Fruit fly (Drosophila melanogaster) whole organism, embryonic: ENCODE data around the gene Lmx1a.

ENCODE experiments used
- ATbp ChIP-seq: fragments of 200-800 bp; sonication (Bioruptor generic); optimal IDR thresholded peaks from 2 replicates; lab custom pipeline; 2017; ENCODE audit warnings: missing biosample characterization, mild to moderate bottlenecking, missing genetic modification characterization, missing genetic modification reagents
- Abd-B ChIP-seq: fragments of 200-800 bp; sonication (Bioruptor generic); optimal IDR thresholded peaks from 2 replicates; lab custom pipeline; 2018; ENCODE audit warnings: missing biosample characterization, mild to moderate bottlenecking, missing genetic modification characterization, moderate library complexity
- Aef1 ChIP-seq: fragments of 200-800 bp; sonication (Bioruptor generic); IDR thresholded peaks from 3 replicates; pipeline ENCODE4 v1.3.6; 2022; ENCODE audit warnings: missing biosample characterization, missing genetic modification characterization
- Asciz ChIP-seq: fragments of 200-800 bp; sonication (Bioruptor generic); optimal IDR thresholded peaks from 2 replicates; lab custom pipeline; 2017; ENCODE audit warnings: missing biosample characterization, mild to moderate bottlenecking, missing genetic modification characterization, missing genetic modification reagents
- Bgb ChIP-seq: fragments of 200-800 bp; sonication (Bioruptor generic); IDR thresholded peaks from 2 replicates; pipeline ENCODE4 v1.3.6; 2022; ENCODE audit warnings: missing biosample characterization, missing genetic modification characterization; ENCODE audit not compliant: partially characterized antibody
- CG11398 ChIP-seq: fragments of 200-800 bp; sonication (Bioruptor generic); optimal IDR thresholded peaks from 2 replicates; lab custom pipeline; 2016; ENCODE audit warnings: missing biosample characterization, missing genetic modification characterization
- CG11456 ChIP-seq: fragments of 200-800 bp; sonication (Bioruptor generic); IDR thresholded peaks from 3 replicates; pipeline ENCODE4 v1.3.6; 2022; ENCODE audit warnings: missing biosample characterization, missing genetic modification characterization
- CG12104 ChIP-seq: fragments of 200-800 bp; sonication (Bioruptor generic); optimal IDR thresholded peaks from 3 replicates; lab custom pipeline; 2016; ENCODE audit warnings: missing biosample characterization, missing genetic modification characterization
- CG12769 ChIP-seq: fragments of 200-800 bp; sonication (Bioruptor generic); optimal IDR thresholded peaks from 2 replicates; lab custom pipeline; 2019; ENCODE audit warnings: missing biosample characterization, mild to moderate bottlenecking, missing genetic modification characterization, moderate library complexity
- CG14014 ChIP-seq: fragments of 200-800 bp; sonication (Bioruptor generic); IDR thresholded peaks from 2 replicates; pipeline ENCODE4 v1.3.6; 2022; ENCODE audit warnings: missing biosample characterization, missing genetic modification characterization
- CG14710 ChIP-seq: fragments of 200-800 bp; sonication (Bioruptor generic); optimal IDR thresholded peaks from 3 replicates; lab custom pipeline; 2019; ENCODE audit warnings: missing biosample characterization, mild to moderate bottlenecking, missing genetic modification characterization, moderate library complexity
- CG17328 ChIP-seq: fragments of 200-800 bp; sonication (Bioruptor generic); IDR thresholded peaks from 2 replicates; pipeline ENCODE4 v1.3.6; 2022; ENCODE audit warnings: missing biosample characterization, missing genetic modification characterization
- CG18764 ChIP-seq: fragments of 200-800 bp; sonication (Bioruptor generic); optimal IDR thresholded peaks from 3 replicates; lab custom pipeline; 2016; ENCODE audit warnings: missing biosample characterization, missing genetic modification characterization
- CG2875 ChIP-seq: fragments of 200-800 bp; sonication (Bioruptor generic); optimal IDR thresholded peaks from 2 replicates; lab custom pipeline; 2017; ENCODE audit warnings: missing biosample characterization, mild to moderate bottlenecking, missing genetic modification characterization, missing genetic modification reagents
- CG31224 ChIP-seq: fragments of 200-800 bp; sonication (Bioruptor generic); IDR thresholded peaks from 2 replicates; pipeline ENCODE4 v1.3.6; 2022; ENCODE audit warnings: missing biosample characterization, missing genetic modification characterization
- CG5180 ChIP-seq: fragments of 200-800 bp; sonication (Bioruptor generic); optimal IDR thresholded peaks from 3 replicates; lab custom pipeline; 2017; ENCODE audit warnings: missing biosample characterization, missing genetic modification characterization, mild to moderate bottlenecking, moderate library complexity, missing genetic modification reagents
- CG7556 ChIP-seq: fragments of 200-800 bp; sonication (Bioruptor generic); optimal IDR thresholded peaks from 2 replicates; lab custom pipeline; 2017; ENCODE audit warnings: missing biosample characterization, mild to moderate bottlenecking, missing genetic modification characterization
- CG7786 ChIP-seq: fragments of 200-800 bp; sonication (Bioruptor generic); optimal IDR thresholded peaks from 2 replicates; lab custom pipeline; 2016; ENCODE audit warnings: missing biosample characterization, missing genetic modification characterization
- CG8290 ChIP-seq, 3 experiments: fragments of 200-800 bp; sonication (Bioruptor generic); optimal IDR thresholded peaks; 2 replicates each; lab custom pipeline; 2016 to 2019; ENCODE audit warnings: missing biosample characterization in 3 of 3, missing genetic modification characterization in 3 of 3, mild to moderate bottlenecking in 2 of 3, moderate library complexity in 1 of 3
- CG8388 ChIP-seq: fragments of 200-800 bp; sonication (Bioruptor generic); optimal IDR thresholded peaks from 2 replicates; lab custom pipeline; 2019; ENCODE audit warnings: missing biosample characterization, mild to moderate bottlenecking, missing genetic modification characterization, moderate library complexity
- CHES-1-like ChIP-seq: fragments of 200-800 bp; sonication (Bioruptor generic); optimal IDR thresholded peaks from 2 replicates; lab custom pipeline; 2016; ENCODE audit warnings: missing biosample characterization, missing genetic modification characterization
- CoRest ChIP-seq: fragments of 200-800 bp; sonication (Bioruptor generic); optimal IDR thresholded peaks from 3 replicates; lab custom pipeline; 2018; ENCODE audit warnings: missing biosample characterization, mild to moderate bottlenecking, missing genetic modification characterization, moderate library complexity
- D19B ChIP-seq: fragments of 200-800 bp; sonication (Bioruptor generic); optimal IDR thresholded peaks from 2 replicates; lab custom pipeline; 2017; ENCODE audit warnings: missing biosample characterization, mild to moderate bottlenecking, missing genetic modification characterization
- Dll ChIP-seq: fragments of 200-800 bp; sonication (Bioruptor generic); IDR thresholded peaks from 4 replicates; pipeline ENCODE4 v1.3.6; 2022; ENCODE audit warnings: missing biosample characterization, missing genetic modification characterization; ENCODE audit not compliant: partially characterized antibody
- Eip74EF ChIP-seq, 2 experiments: fragments of 200-800 bp in 1 of 2; fragments of >200 bp in 1 of 2; sonication (Bioruptor generic) in 1 of 2; optimal IDR thresholded peaks; 2 replicates each; lab custom pipeline; 2017 to 2019; ENCODE audit warnings: missing biosample characterization in 2 of 2, missing genetic modification characterization in 2 of 2, mild to moderate bottlenecking in 1 of 2, moderate library complexity in 1 of 2
- Ets65A ChIP-seq: fragments of 200-800 bp; sonication (Bioruptor generic); peaks from one replicate; lab custom pipeline; 2016; ENCODE audit warnings: missing biosample characterization, missing genetic modification characterization
- H2.0 ChIP-seq: fragments of 200-800 bp; sonication (Bioruptor generic); IDR thresholded peaks from 2 replicates; pipeline ENCODE4 v1.3.6; 2022; ENCODE audit warnings: missing biosample characterization, missing genetic modification characterization
- HHEX ChIP-seq: fragments of 200-800 bp; sonication (Bioruptor generic); optimal IDR thresholded peaks from 3 replicates; lab custom pipeline; 2017; ENCODE audit warnings: missing biosample characterization, mild to moderate bottlenecking, missing genetic modification characterization, missing genetic modification reagents
- Hand ChIP-seq: fragments of 200-800 bp; sonication (Bioruptor generic); optimal IDR thresholded peaks from 2 replicates; lab custom pipeline; 2017; ENCODE audit warnings: mild to moderate bottlenecking, missing biosample characterization, missing genetic modification reagents, missing genetic modification characterization
- NC2α ChIP-seq: fragments of 200-800 bp; sonication (Bioruptor generic); optimal IDR thresholded peaks from 2 replicates; lab custom pipeline; 2016; ENCODE audit warnings: missing biosample characterization, missing genetic modification characterization
- Ravus ChIP-seq: fragments of 200-800 bp; sonication (Bioruptor generic); IDR thresholded peaks from 2 replicates; pipeline ENCODE4 v1.3.6; 2022; ENCODE audit warnings: missing biosample characterization, missing genetic modification characterization
- Rfx ChIP-seq: fragments of 200-800 bp; sonication (Bioruptor generic); IDR thresholded peaks from 2 replicates; pipeline ENCODE4 v1.3.6; 2022; ENCODE audit warnings: missing biosample characterization, missing genetic modification characterization
- Sox102F ChIP-seq: fragments of 200-800 bp; sonication (Bioruptor generic); optimal IDR thresholded peaks from 2 replicates; lab custom pipeline; 2018; ENCODE audit warnings: missing biosample characterization, mild to moderate bottlenecking, missing genetic modification characterization, moderate library complexity
- Trl ChIP-seq, 3 experiments: fragments of >200 bp in 2 of 3; fragments of 200-800 bp in 1 of 3; sonication (Bioruptor generic) in 1 of 3; optimal IDR thresholded peaks; 2 replicates in 1 of 3; 3 replicates in 2 of 3; lab custom pipeline; 2016 to 2017; ENCODE audit warnings: missing biosample characterization in 1 of 3, missing genetic modification characterization in 1 of 3
- ara ChIP-seq: fragments of 200-800 bp; sonication (Bioruptor generic); IDR thresholded peaks from 2 replicates; pipeline ENCODE4 v1.3.6; 2022; ENCODE audit warnings: missing biosample characterization, missing genetic modification characterization
- br ChIP-seq: fragments of >200 bp; optimal IDR thresholded peaks from 2 replicates; lab custom pipeline; 2017
- caup ChIP-seq: fragments of 200-800 bp; sonication (Bioruptor generic); optimal IDR thresholded peaks from 3 replicates; lab custom pipeline; 2017; ENCODE audit warnings: missing biosample characterization, mild to moderate bottlenecking, missing genetic modification characterization, moderate library complexity; ENCODE audit not compliant: severe bottlenecking
- dm ChIP-seq: fragments of 200-800 bp; sonication (Bioruptor generic); optimal IDR thresholded peaks from 3 replicates; lab custom pipeline; 2016; ENCODE audit warnings: missing biosample characterization, missing genetic modification characterization
- dpn ChIP-seq, 2 experiments: fragments of 200-800 bp; sonication (Bioruptor generic); optimal IDR thresholded peaks; 3 replicates each; lab custom pipeline; 2016; ENCODE audit warnings: missing biosample characterization in 2 of 2, missing genetic modification characterization in 2 of 2
- en ChIP-seq: fragments of 200-800 bp; sonication (Bioruptor generic); optimal IDR thresholded peaks from 2 replicates; lab custom pipeline; 2016; ENCODE audit warnings: missing biosample characterization, missing genetic modification characterization
- gem ChIP-seq: fragments of 200-800 bp; sonication (Bioruptor generic); optimal IDR thresholded peaks from 2 replicates; lab custom pipeline; 2019; ENCODE audit warnings: missing biosample characterization, mild to moderate bottlenecking, missing genetic modification characterization, moderate library complexity
- hbn ChIP-seq: fragments of 200-800 bp; sonication (Bioruptor generic); IDR thresholded peaks from 2 replicates; pipeline ENCODE4 v1.3.6; 2022; ENCODE audit warnings: missing biosample characterization, missing genetic modification characterization; ENCODE audit not compliant: partially characterized antibody
- hkb ChIP-seq, 2 experiments: fragments of 200-800 bp in 1 of 2; fragments of >200 bp in 1 of 2; sonication (Bioruptor generic) in 1 of 2; IDR thresholded peaks in 1 of 2; optimal IDR thresholded peaks in 1 of 2; 2 replicates each; pipeline versions ENCODE4 v1.3.6 to Lab custom; 2017 to 2022; ENCODE audit warnings: missing biosample characterization in 1 of 2, missing genetic modification characterization in 1 of 2
- odd ChIP-seq: fragments of 200-800 bp; sonication (Bioruptor generic); optimal IDR thresholded peaks from 2 replicates; lab custom pipeline; 2017; ENCODE audit warnings: missing biosample characterization, mild to moderate bottlenecking, missing genetic modification characterization
- phol ChIP-seq: fragments of 200-800 bp; sonication (Bioruptor generic); optimal IDR thresholded peaks from 3 replicates; lab custom pipeline; 2018; ENCODE audit warnings: missing biosample characterization, mild to moderate bottlenecking, missing genetic modification characterization, moderate library complexity
- schlank ChIP-seq: fragments of 200-800 bp; sonication (Bioruptor generic); optimal IDR thresholded peaks from 2 replicates; lab custom pipeline; 2018; ENCODE audit warnings: missing biosample characterization, mild to moderate bottlenecking, missing genetic modification characterization
- seq ChIP-seq: fragments of 200-800 bp; sonication (Bioruptor generic); IDR thresholded peaks from 2 replicates; pipeline ENCODE4 v1.3.6; 2022; ENCODE audit warnings: missing biosample characterization, missing genetic modification characterization
- shn ChIP-seq: fragments of 200-800 bp; sonication (Bioruptor generic); optimal IDR thresholded peaks from 3 replicates; lab custom pipeline; 2016; ENCODE audit warnings: missing biosample characterization, missing genetic modification characterization

Lmx1a gene

dm6 chr3L:12336339-12336738, 7.3 kb downstream of the Lmx1a start, which contains the start of gene CG10418 (continued):
- TF ChIP-seq en: no peak
- peak; percentile 67 for TF ChIP-seq Aef1
- TF ChIP-seq H2.0 (GFP tag; lab: Robert Waterston, UW): peak; percentile 29; the same call in 1 of the 2 replicates
- TF ChIP-seq br (lab: Kevin White, UChicago): no peak
- peak; percentile 20 for TF ChIP-seq CG8290 (GFP tag; optimal IDR thresholded peaks at IDR 0.05; lab: Kevin White, UChicago)
- no peak for TF ChIP-seq CG8290 (tag; optimal IDR thresholded peaks at IDR 0.05; lab: Kevin White, UChicago)
- peak; percentile 51 for TF ChIP-seq dm
- peak; percentile 79 for TF ChIP-seq phol
- TF ChIP-seq CG18764 (GFP tag; lab: Kevin White, UChicago): peak; percentile 11
- TF ChIP-seq, all 482 proteins: peak for 176

dm6 chr3L:12350307-12350706, 21.3 kb downstream of the Lmx1a start:
- TF ChIP-seq Eip74EF (GFP tag; optimal IDR thresholded peaks at IDR 0.05; lab: Kevin White, UChicago) (no peak), CoRest (peak; percentile 20), odd (GFP tag; lab: Kevin White, UChicago) (peak; percentile 19), Ravus (GFP tag; lab: Robert Waterston, UW) (no peak), CG11398 (GFP tag; lab: Kevin White, UChicago) (no peak), shn (GFP tag; lab: Kevin White, UChicago) (no peak), HHEX (GFP tag; lab: Kevin White, UChicago) (peak; percentile 54), Sox102F (peak; percentile 37), CG12104 (peak; percentile 33), CG8388 (GFP tag; lab: Kevin White, UChicago) (peak; percentile 39), CG17328 (GFP tag; lab: Robert Waterston, UW) (no peak), schlank (tag; lab: Kevin White, UChicago) (peak; percentile 53), CG14710 (tag; lab: Kevin White, UChicago) (no peak), CG7556 (GFP tag; lab: Kevin White, UChicago) (peak; percentile 16), hkb (optimal IDR thresholded peaks at IDR 0.05; lab: Kevin White, UChicago) (no peak), hkb (GFP tag; IDR thresholded peaks at IDR 0.05; lab: Robert Waterston, UW) (no peak), CG14014 (GFP tag; lab: Robert Waterston, UW) (peak; percentile 23; the same call in 1 of the 2 replicates), CHES-1-like (peak; percentile 26), CG12769 (tag; lab: Kevin White, UChicago) (peak; percentile 60), D19B (no peak), caup (GFP tag; lab: Kevin White, UChicago) (peak; percentile 73), CG2875 (GFP tag; lab: Kevin White, UChicago) (peak; percentile 57), Dll (GFP tag; lab: Robert Waterston, UW) (no peak), ara (GFP tag; lab: Robert Waterston, UW) (0 out of 2 replicates have a peak, but pooled peaks have one; percentile 8), NC2α (GFP tag; lab: Kevin White, UChicago) (no peak), hbn (GFP tag; lab: Robert Waterston, UW) (no peak), CG31224 (GFP tag; lab: Robert Waterston, UW) (no peak), Rfx (GFP tag; lab: Robert Waterston, UW) (peak; percentile 6; the same call in 1 of the 2 replicates), ATbp (GFP tag; lab: Kevin White, UChicago) (peak; percentile 83), CG5180 (GFP tag; lab: Kevin White, UChicago) (peak; percentile 28), CG7786 (GFP tag; lab: Kevin White, UChicago) (peak; percentile 21), dpn (GFP tag; optimal IDR thresholded peaks at IDR 0.05; lab: Kevin White, UChicago) (peak in 1 of 2 experiments; percentile 36), Asciz (GFP tag; lab: Kevin White, UChicago) (peak; percentile 25), Abd-B (no peak), CG11456 (GFP tag; lab: Robert Waterston, UW) (no peak), seq (GFP tag; lab: Robert Waterston, UW) (no peak), gem (tag; lab: Kevin White, UChicago) (peak; percentile 32), Hand (no peak), Ets65A (GFP tag; lab: Kevin White, UChicago) (peak; percentile 55), Bgb (GFP tag; lab: Robert Waterston, UW) (no peak), Trl (optimal IDR thresholded peaks at IDR 0.05; lab: Kevin White, UChicago) (no peak), Trl (GFP tag; optimal IDR thresholded peaks at IDR 0.05; lab: Kevin White, UChicago) (peak; percentile 64)
